Worm (Caenorhabditis elegans): Measurements from ENCODE around the gene mep-1.

mep-1 gene

ce11 chrIV:11524241-11524692 lies at the start of gene mep-1:
mep-1 (plus strand) TSS chrIV:11524642.
- TF ChIP-seq tlp-1 (tag; optimal IDR thresholded peaks at IDR 0.05): no peak
- peak; percentile 49 for TF ChIP-seq egl-13 (tag; optimal IDR thresholded peaks at IDR 0.05)
- TF ChIP-seq mef-2 (tag; optimal IDR thresholded peaks at IDR 0.05): peak; percentile 20
- peak in 1 of 2 experiments; percentile 32 for TF ChIP-seq mdl-1 (tag; optimal IDR thresholded peaks at IDR 0.05)
- TF ChIP-seq jun-1 (tag; optimal IDR thresholded peaks at IDR 0.05): no peak
- no peak for TF ChIP-seq hlh-4 (tag; optimal IDR thresholded peaks at IDR 0.05)
- peak; percentile 59 to 69 (median 68) for TF ChIP-seq dpl-1 (GFP tag; optimal IDR thresholded peaks at IDR 0.05)
- TF ChIP-seq lin-15B (tag; optimal IDR thresholded peaks at IDR 0.05): peak; percentile 67
- no peak for TF ChIP-seq nhr-237 (tag; optimal IDR thresholded peaks at IDR 0.05)
- TF ChIP-seq C04F5.9 (tag; optimal IDR thresholded peaks at IDR 0.05): peak; percentile 11
- peak; percentile 65 for TF ChIP-seq mep-1 (tag; optimal IDR thresholded peaks at IDR 0.05)
- TF ChIP-seq ztf-4 (tag; optimal IDR thresholded peaks at IDR 0.05): no peak
- TF ChIP-seq egl-27 (tag; optimal IDR thresholded peaks at IDR 0.05): no peak
- TF ChIP-seq elt-2 (tag; optimal IDR thresholded peaks at IDR 0.05): no peak
- peak; percentile 75 for TF ChIP-seq snu-23 (GFP tag; optimal IDR thresholded peaks at IDR 0.05)
- no peak for TF ChIP-seq fkh-10 (GFP tag; optimal IDR thresholded peaks at IDR 0.05)
- TF ChIP-seq nhr-11 (tag; optimal IDR thresholded peaks at IDR 0.05): no peak
- TF ChIP-seq nhr-77 (tag; optimal IDR thresholded peaks at IDR 0.05): peak; percentile 49
- TF ChIP-seq ceh-63 (GFP tag; optimal IDR thresholded peaks at IDR 0.05): no peak
- no peak for TF ChIP-seq sptf-1 (tag; optimal IDR thresholded peaks at IDR 0.05)
- peak; percentile 33 for TF ChIP-seq aha-1 (tag; optimal IDR thresholded peaks at IDR 0.05)
- TF ChIP-seq ztf-11 (tag; optimal IDR thresholded peaks at IDR 0.05): peak in 1 of 2 experiments; percentile 49
- peak; percentile 34 for TF ChIP-seq snpc-4 (tag; optimal IDR thresholded peaks at IDR 0.05)
- TF ChIP-seq hpl-2 (GFP tag; optimal IDR thresholded peaks at IDR 0.05): no peak
- no peak for TF ChIP-seq pag-3 (tag; optimal IDR thresholded peaks at IDR 0.05; ENCODE audit: borderline replicate concordance, insufficient read depth)
- no peak for TF ChIP-seq zip-4 (GFP tag; optimal IDR thresholded peaks at IDR 0.05)
- TF ChIP-seq unc-130 (tag; optimal IDR thresholded peaks at IDR 0.05): peak; percentile 3
- TF ChIP-seq swsn-7 (tag; optimal IDR thresholded peaks at IDR 0.05): peak; percentile 75
- TF ChIP-seq ama-1 (optimal IDR thresholded peaks at IDR 0.05): peak; percentile 20
- no peak for TF ChIP-seq pax-3 (tag; optimal IDR thresholded peaks at IDR 0.05)
- TF ChIP-seq grh-1 (GFP tag; IDR thresholded peaks at IDR 0.05): no peak
- no peak for TF ChIP-seq hlh-17 (GFP tag; optimal IDR thresholded peaks at IDR 0.05; ENCODE audit: borderline replicate concordance)
- TF ChIP-seq fkh-8 (tag; optimal IDR thresholded peaks at IDR 0.05): peak; percentile 84
- TF ChIP-seq fkh-4 (tag; optimal IDR thresholded peaks at IDR 0.05; ENCODE audit: borderline replicate concordance): peak; percentile 28
- no peak for TF ChIP-seq nhr-28 (tag; optimal IDR thresholded peaks at IDR 0.05)
- TF ChIP-seq C16A3.4 (tag; optimal IDR thresholded peaks at IDR 0.05): peak; percentile 42
- TF ChIP-seq fos-1 (tag; optimal IDR thresholded peaks at IDR 0.05): peak; percentile 32
- no peak for TF ChIP-seq lin-39 (tag; optimal IDR thresholded peaks at IDR 0.05)
- TF ChIP-seq dsc-1 (tag; optimal IDR thresholded peaks at IDR 0.05): peak; percentile 47
- TF ChIP-seq pqm-1 (tag; optimal IDR thresholded peaks at IDR 0.05): no peak
- no peak for TF ChIP-seq alr-1 (tag; optimal IDR thresholded peaks at IDR 0.05; ENCODE audit: borderline replicate concordance)
- peak; percentile 33 for TF ChIP-seq tbx-2 (tag; optimal IDR thresholded peaks at IDR 0.05)
- TF ChIP-seq aly-2 (tag; optimal IDR thresholded peaks at IDR 0.05): peak; percentile 8
- peak; percentile 63 for TF ChIP-seq xbp-1 (tag; optimal IDR thresholded peaks at IDR 0.05)
- TF ChIP-seq lin-35 (GFP tag; optimal IDR thresholded peaks at IDR 0.05): peak; percentile 51 to 76
- no peak for TF ChIP-seq ces-1 (GFP tag; optimal IDR thresholded peaks at IDR 0.05)
- no peak for TF ChIP-seq unc-62 (GFP tag; optimal IDR thresholded peaks at IDR 0.05)
- peak; percentile 54 for TF ChIP-seq nhr-20 (tag; optimal IDR thresholded peaks at IDR 0.05)
- TF ChIP-seq unc-30 (tag; optimal IDR thresholded peaks at IDR 0.05): no peak
- peak; percentile 87 for TF ChIP-seq rnt-1 (tag; optimal IDR thresholded peaks at IDR 0.05)
- TF ChIP-seq lsy-2 (tag; optimal IDR thresholded peaks at IDR 0.05): peak; percentile 59 to 74
- peak; percentile 61 for TF ChIP-seq nhr-19 (GFP tag; conservative IDR thresholded peaks at IDR 0.05)
- TF ChIP-seq blmp-1 (tag; optimal IDR thresholded peaks at IDR 0.05): no peak
- peak; percentile 52 for TF ChIP-seq unc-86 (tag; optimal IDR thresholded peaks at IDR 0.05)

Measured in whole organism, L1 larva.